Fruit fly (Drosophila melanogaster) whole organism, prepupa: ENCODE results near the gene ncd.
A peak's percentile ranks its signal among the peaks of the same experiment; 100 is the strongest.

Source experiments
- Blimp-1 ChIP-seq: fragments of 200-800 bp; sonication (Bioruptor generic); optimal IDR thresholded peaks from 3 replicates; lab custom pipeline; 2017; ENCODE audit warnings: missing biosample characterization, missing genetic modification characterization, mild to moderate bottlenecking, moderate library complexity, missing genetic modification reagents
- CG11294 ChIP-seq: fragments of 200-800 bp; sonication (Bioruptor generic); IDR thresholded peaks from 2 replicates; pipeline ENCODE4 v1.3.6; 2022; ENCODE audit warnings: missing biosample characterization, missing genetic modification characterization
- CG15336 ChIP-seq: fragments of 200-800 bp; sonication (Bioruptor generic); IDR thresholded peaks from 2 replicates; pipeline ENCODE4 v1.3.6; 2022; ENCODE audit warnings: missing biosample characterization, missing genetic modification characterization
- CG32006 ChIP-seq: fragments of 200-800 bp; sonication (Bioruptor generic); optimal IDR thresholded peaks from 3 replicates; lab custom pipeline; 2017; ENCODE audit warnings: missing biosample characterization, mild to moderate bottlenecking, missing genetic modification characterization
- CG34406 ChIP-seq: fragments of 200-800 bp; sonication (Bioruptor generic); optimal IDR thresholded peaks from 3 replicates; lab custom pipeline; 2016; ENCODE audit warnings: missing biosample characterization, missing genetic modification characterization
- CG4318 ChIP-seq: fragments of 200-800 bp; sonication (Bioruptor generic); optimal IDR thresholded peaks from 3 replicates; lab custom pipeline; 2017; ENCODE audit warnings: missing biosample characterization, mild to moderate bottlenecking, missing genetic modification characterization
- CG6163 ChIP-seq: fragments of 200-800 bp; sonication (Bioruptor generic); IDR thresholded peaks from 3 replicates; pipeline ENCODE4 v1.3.6; 2022; ENCODE audit warnings: missing biosample characterization, missing genetic modification characterization
- CG8119 ChIP-seq: fragments of 200-800 bp; sonication (Bioruptor generic); IDR thresholded peaks from 3 replicates; pipeline ENCODE4 v1.3.6; 2022; ENCODE audit warnings: missing biosample characterization, missing genetic modification characterization
- CG8632 ChIP-seq: fragments of 200-800 bp; sonication (Bioruptor generic); optimal IDR thresholded peaks from 3 replicates; lab custom pipeline; 2016; ENCODE audit warnings: missing biosample characterization, missing genetic modification characterization
- Eip75B ChIP-seq: fragments of 200-800 bp; sonication (Bioruptor generic); optimal IDR thresholded peaks from 3 replicates; lab custom pipeline; 2016; ENCODE audit warnings: missing biosample characterization, missing genetic modification characterization
- Eip78C ChIP-seq: fragments of 200-800 bp; sonication (Bioruptor generic); peaks from one replicate; lab custom pipeline; 2016; ENCODE audit warnings: missing biosample characterization, missing genetic modification characterization
- Ets96B ChIP-seq: fragments of 200-800 bp; optimal IDR thresholded peaks from 2 replicates; lab custom pipeline; 2019; ENCODE audit warnings: missing biosample characterization, mild to moderate bottlenecking, missing genetic modification characterization, moderate library complexity
- Gug ChIP-seq: fragments of 200-800 bp; sonication (Bioruptor generic); IDR thresholded peaks from 2 replicates; pipeline ENCODE4 v1.3.6; 2022; ENCODE audit warnings: missing biosample characterization, missing genetic modification characterization
- Hr4 ChIP-seq: fragments of 200-800 bp; sonication (Bioruptor generic); optimal IDR thresholded peaks from 3 replicates; lab custom pipeline; 2016; ENCODE audit warnings: missing biosample characterization, missing genetic modification characterization
- Lpt ChIP-seq: fragments of 200-800 bp; sonication (Bioruptor generic); optimal IDR thresholded peaks from 3 replicates; lab custom pipeline; 2016; ENCODE audit warnings: missing biosample characterization, missing genetic modification characterization
- Met ChIP-seq: fragments of 200-800 bp; sonication (Bioruptor generic); optimal IDR thresholded peaks from 3 replicates; lab custom pipeline; 2016; ENCODE audit warnings: missing biosample characterization, missing genetic modification characterization
- Smox ChIP-seq: fragments of 200-800 bp; sonication (Bioruptor generic); optimal IDR thresholded peaks from 3 replicates; lab custom pipeline; 2016; ENCODE audit warnings: missing biosample characterization, missing genetic modification characterization
- Sox14 ChIP-seq: fragments of 200-800 bp; sonication (Bioruptor generic); optimal IDR thresholded peaks from 3 replicates; lab custom pipeline; 2016; ENCODE audit warnings: missing biosample characterization, missing genetic modification characterization
- Sox15 ChIP-seq: fragments of 200-800 bp; sonication (Bioruptor generic); optimal IDR thresholded peaks from 3 replicates; lab custom pipeline; 2016; ENCODE audit warnings: missing biosample characterization, missing genetic modification characterization
- cyc ChIP-seq: fragments of 200-800 bp; sonication (Bioruptor generic); optimal IDR thresholded peaks from 3 replicates; lab custom pipeline; 2016; ENCODE audit warnings: missing biosample characterization, missing genetic modification characterization
- dac ChIP-seq: fragments of 200-800 bp; sonication (Bioruptor generic); optimal IDR thresholded peaks from 2 replicates; lab custom pipeline; 2017; ENCODE audit warnings: missing biosample characterization, mild to moderate bottlenecking, missing genetic modification characterization
- dsx ChIP-seq: fragments of 200-800 bp; optimal IDR thresholded peaks from 3 replicates; lab custom pipeline; 2019; ENCODE audit warnings: missing biosample characterization, mild to moderate bottlenecking, missing genetic modification characterization, moderate library complexity; ENCODE audit not compliant: poor library complexity, severe bottlenecking
- eg ChIP-seq: fragments of 200-800 bp; sonication (Bioruptor generic); IDR thresholded peaks from 3 replicates; pipeline ENCODE4 v1.3.6; 2022; ENCODE audit warnings: missing biosample characterization, missing genetic modification characterization
- fd59A ChIP-seq: fragments of 200-800 bp; sonication (Bioruptor generic); optimal IDR thresholded peaks from 2 replicates; lab custom pipeline; 2017; ENCODE audit warnings: missing biosample characterization, mild to moderate bottlenecking, missing genetic modification characterization, missing genetic modification reagents
- fkh ChIP-seq: fragments of 200-800 bp; sonication (Bioruptor generic); optimal IDR thresholded peaks from 3 replicates; lab custom pipeline; 2017; ENCODE audit warnings: missing biosample characterization, mild to moderate bottlenecking, missing genetic modification characterization, moderate library complexity
- lz ChIP-seq: fragments of 200-800 bp; sonication (Bioruptor generic); optimal IDR thresholded peaks from 3 replicates; lab custom pipeline; 2016; ENCODE audit warnings: missing biosample characterization, missing genetic modification characterization
- pdm3 ChIP-seq: fragments of 200-800 bp; sonication (Bioruptor generic); optimal IDR thresholded peaks from 3 replicates; lab custom pipeline; 2016; ENCODE audit warnings: missing biosample characterization, missing genetic modification characterization
- salr ChIP-seq, 2 experiments: fragments of 200-800 bp; sonication (Bioruptor generic); optimal IDR thresholded peaks; 3 replicates each; lab custom pipeline; 2016 to 2018; ENCODE audit warnings: missing biosample characterization in 2 of 2, missing genetic modification characterization in 2 of 2, mild to moderate bottlenecking in 1 of 2

The ncd gene

DNA sequence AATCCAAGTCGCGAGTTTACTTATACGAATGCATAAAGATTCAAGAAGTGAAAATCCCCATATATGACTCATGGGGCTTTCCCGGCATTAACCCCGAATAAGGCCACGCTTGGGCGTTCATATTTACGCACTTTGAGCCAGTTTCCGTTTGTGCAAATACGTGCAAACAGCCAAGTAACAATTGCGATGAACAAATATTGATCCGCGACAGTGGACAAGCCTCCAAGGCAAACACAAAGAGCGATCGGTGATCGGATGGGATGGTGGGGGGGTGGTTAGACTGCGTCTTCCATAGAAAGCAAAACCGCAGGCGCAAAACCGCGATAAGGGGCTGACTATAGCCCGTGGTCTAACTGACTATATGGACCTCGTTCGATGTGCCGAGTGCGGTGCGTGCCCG is 49.7 kb downstream of the ncd start (continued):
- TF ChIP-seq Eip75B (GFP tag; lab: Kevin White, UChicago) (no peak), cyc (GFP tag; lab: Kevin White, UChicago) (no peak), Lpt (GFP tag; lab: Kevin White, UChicago) (no peak), Eip78C (peak; percentile 59), Gug (GFP tag; lab: Robert Waterston, UW) (peak; percentile 25; the same call in 1 of the 2 replicates), Sox15 (GFP tag; lab: Kevin White, UChicago) (no peak)

DNA sequence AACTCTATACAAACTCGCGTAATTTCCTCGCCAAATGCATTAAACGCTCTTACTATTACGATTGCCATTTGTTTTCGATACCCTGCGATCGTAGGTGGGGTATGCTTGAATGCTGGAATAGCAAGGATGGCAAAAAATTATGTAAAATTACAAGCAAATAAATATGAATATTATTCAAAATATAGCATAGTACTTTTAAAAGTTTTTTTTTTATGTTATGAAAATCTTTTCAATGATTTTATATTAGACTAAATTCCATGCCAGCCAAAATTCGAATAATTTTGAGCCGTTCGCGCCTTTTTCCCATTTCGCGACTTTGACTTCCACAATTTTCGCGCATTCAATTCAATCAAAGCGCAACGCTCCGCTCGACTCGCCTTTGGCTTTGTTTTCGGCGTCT is 50.8 kb downstream of the ncd start:
- TF ChIP-seq Hr4 (GFP tag; lab: Kevin White, UChicago) (peak; percentile 12), CG6163 (GFP tag; lab: Robert Waterston, UW) (no peak), Ets96B (tag; lab: Kevin White, UChicago) (no peak), CG8119 (GFP tag; lab: Robert Waterston, UW) (peak; percentile 58), pdm3 (GFP tag; lab: Kevin White, UChicago) (peak; percentile 4), Eip78C (peak; percentile 24), eg (peak; percentile 41; the same call in 1 of the 3 replicates), Lpt (GFP tag; lab: Kevin White, UChicago) (peak; percentile 12), CG32006 (peak; percentile 61), CG34406 (GFP tag; lab: Kevin White, UChicago) (no peak), Smox (GFP tag; lab: Kevin White, UChicago) (no peak)
- TF ChIP-seq, all 60 proteins: peak for 7

DNA sequence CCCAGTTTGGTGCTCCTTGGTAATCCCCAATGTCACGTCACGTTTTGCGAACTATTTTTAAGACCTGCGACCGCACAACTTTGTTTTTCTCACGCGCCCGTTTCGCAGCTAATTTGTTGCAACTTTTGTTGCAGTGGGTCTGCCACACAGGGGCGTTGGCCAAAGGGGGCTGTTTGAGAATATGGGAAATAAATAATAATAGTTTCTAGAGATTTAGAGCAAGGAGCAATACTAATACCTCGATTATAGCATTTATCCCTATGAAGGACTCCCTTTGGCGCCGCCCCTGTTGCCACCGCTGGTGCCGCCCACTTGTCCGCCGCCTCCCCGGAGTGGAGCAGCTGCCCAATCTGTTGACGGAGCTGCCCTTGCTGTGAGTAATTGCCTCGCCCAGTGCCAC is 51.7 kb downstream of the ncd start:
- TF ChIP-seq cyc (GFP tag; lab: Kevin White, UChicago): peak; percentile 5
- TF ChIP-seq CG32006: peak; percentile 78
- peak; percentile 57 for TF ChIP-seq dsx
- no peak for TF ChIP-seq fkh (GFP tag; lab: Kevin White, UChicago)
- TF ChIP-seq eg: peak; percentile 90
- peak; percentile 78 for TF ChIP-seq CG8119 (GFP tag; lab: Robert Waterston, UW)
- no peak for TF ChIP-seq dac (GFP tag; lab: Kevin White, UChicago)
- no peak for TF ChIP-seq CG4318 (GFP tag; lab: Kevin White, UChicago)
- peak; percentile 67 for TF ChIP-seq Eip78C
- peak; percentile 76 for TF ChIP-seq CG15336 (GFP tag; lab: Robert Waterston, UW)
- TF ChIP-seq CG8632 (GFP tag; lab: Kevin White, UChicago): no peak
- TF ChIP-seq Met: no peak
- TF ChIP-seq lz (GFP tag; lab: Kevin White, UChicago): no peak
- TF ChIP-seq Blimp-1 (GFP tag; lab: Kevin White, UChicago): no peak
- peak; percentile 53 for TF ChIP-seq CG11294
- TF ChIP-seq fd59A: no peak
- TF ChIP-seq salr (GFP tag; optimal IDR thresholded peaks at IDR 0.05; lab: Kevin White, UChicago): peak in 1 of 2 experiments; percentile 15
- TF ChIP-seq CG6163 (GFP tag; lab: Robert Waterston, UW): peak; percentile 69; the same call in 2 of the 3 replicates
- TF ChIP-seq Gug (GFP tag; lab: Robert Waterston, UW): peak; percentile 80
- TF ChIP-seq Sox14 (GFP tag; lab: Kevin White, UChicago): peak; percentile 9
